Fruit fly (Drosophila melanogaster): Measurements from ENCODE around the gene pll.

pll gene

DNA sequence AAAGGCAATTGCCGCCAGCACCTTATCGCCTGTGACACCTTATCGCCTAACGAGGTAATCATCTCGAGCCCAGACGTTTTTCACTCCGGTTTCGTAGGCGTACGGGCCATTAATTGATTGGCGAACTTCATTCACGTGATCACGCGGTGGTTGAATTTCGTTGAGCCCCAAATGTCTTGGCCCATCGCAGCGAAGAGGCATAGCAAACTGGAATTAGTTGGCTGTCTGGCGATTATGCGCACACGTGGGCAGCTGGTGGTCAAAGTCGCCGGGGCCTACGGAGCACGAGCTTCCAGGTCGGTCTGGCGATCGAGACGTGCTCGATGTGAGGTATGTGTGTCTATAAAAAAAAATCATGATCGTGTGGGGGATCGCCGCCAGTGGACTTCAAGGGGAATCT, 40.1 kb upstream of the pll start (continued):
- no peak for TF ChIP-seq gfzf (GFP tag; optimal IDR thresholded peaks at IDR 0.05)
- TF ChIP-seq Fer1 (GFP tag; optimal IDR thresholded peaks at IDR 0.05): no peak
- TF ChIP-seq Atf-2 (GFP tag; optimal IDR thresholded peaks at IDR 0.05): no peak
- TF ChIP-seq cwo (GFP tag; optimal IDR thresholded peaks at IDR 0.05): peak; percentile 100
- TF ChIP-seq exex (tag; optimal IDR thresholded peaks at IDR 0.05): peak; percentile 70
- peak; percentile 78 for TF ChIP-seq sd (tag; optimal IDR thresholded peaks at IDR 0.05)
- no peak for TF ChIP-seq tx (GFP tag; optimal IDR thresholded peaks at IDR 0.05)
- no peak for TF ChIP-seq ewg (GFP tag; optimal IDR thresholded peaks at IDR 0.05)
- TF ChIP-seq vnd (GFP tag; IDR thresholded peaks at IDR 0.05; ENCODE audit: partially characterized antibody): no peak
- TF ChIP-seq gcm2 (GFP tag; optimal IDR thresholded peaks at IDR 0.05): no peak
- TF ChIP-seq B-H1 (GFP tag; IDR thresholded peaks at IDR 0.05): no peak
- TF ChIP-seq vfl (GFP tag; optimal IDR thresholded peaks at IDR 0.05): no peak
- TF ChIP-seq dysf (GFP tag; IDR thresholded peaks at IDR 0.05): no peak
- TF ChIP-seq nmo (GFP tag; optimal IDR thresholded peaks at IDR 0.05): no peak
- no peak for TF ChIP-seq peb (GFP tag; IDR thresholded peaks at IDR 0.05)
- TF ChIP-seq sna (GFP tag; IDR thresholded peaks at IDR 0.05; ENCODE audit: partially characterized antibody): no peak
- no peak for TF ChIP-seq CG8765 (GFP tag; IDR thresholded peaks at IDR 0.05)
- no peak for TF ChIP-seq CG34422 (GFP tag; IDR thresholded peaks at IDR 0.05)
- TF ChIP-seq CG8944 (GFP tag; optimal IDR thresholded peaks at IDR 0.05): no peak
- no peak for TF ChIP-seq CG7928 (GFP tag; optimal IDR thresholded peaks at IDR 0.05)
- no peak for TF ChIP-seq CG16813 (GFP tag; IDR thresholded peaks at IDR 0.05; ENCODE audit: partially characterized antibody)
- TF ChIP-seq ttk (GFP tag; IDR thresholded peaks at IDR 0.05): no peak
- no peak for TF ChIP-seq fd64A (GFP tag; optimal IDR thresholded peaks at IDR 0.05)
- no peak for TF ChIP-seq sisA (GFP tag; IDR thresholded peaks at IDR 0.05)
- TF ChIP-seq btn (GFP tag; optimal IDR thresholded peaks at IDR 0.05): no peak
- no peak for TF ChIP-seq CG15696 (tag; optimal IDR thresholded peaks at IDR 0.05)
- no peak for TF ChIP-seq CG9932 (GFP tag; IDR thresholded peaks at IDR 0.05)
- TF ChIP-seq CG31388 (GFP tag; optimal IDR thresholded peaks at IDR 0.05): no peak
- no peak for TF ChIP-seq Myb (GFP tag; optimal IDR thresholded peaks at IDR 0.05)
- peak; percentile 66 for TF ChIP-seq Med (GFP tag)
- no peak for TF ChIP-seq Xrp1 (GFP tag; IDR thresholded peaks at IDR 0.05)
- TF ChIP-seq chif (GFP tag; optimal IDR thresholded peaks at IDR 0.05): no peak
- TF ChIP-seq CG30431 (GFP tag; optimal IDR thresholded peaks at IDR 0.05): no peak
- peak; percentile 83 for TF ChIP-seq CG12769 (tag; optimal IDR thresholded peaks at IDR 0.05)
- TF ChIP-seq grn (GFP tag; optimal IDR thresholded peaks at IDR 0.05): no peak
- TF ChIP-seq Hr78 (GFP tag; optimal IDR thresholded peaks at IDR 0.05): no peak
- no peak for TF ChIP-seq CHES-1-like (GFP tag; optimal IDR thresholded peaks at IDR 0.05)
- no peak for TF ChIP-seq BEAF-32 (GFP tag; optimal IDR thresholded peaks at IDR 0.05)

DNA sequence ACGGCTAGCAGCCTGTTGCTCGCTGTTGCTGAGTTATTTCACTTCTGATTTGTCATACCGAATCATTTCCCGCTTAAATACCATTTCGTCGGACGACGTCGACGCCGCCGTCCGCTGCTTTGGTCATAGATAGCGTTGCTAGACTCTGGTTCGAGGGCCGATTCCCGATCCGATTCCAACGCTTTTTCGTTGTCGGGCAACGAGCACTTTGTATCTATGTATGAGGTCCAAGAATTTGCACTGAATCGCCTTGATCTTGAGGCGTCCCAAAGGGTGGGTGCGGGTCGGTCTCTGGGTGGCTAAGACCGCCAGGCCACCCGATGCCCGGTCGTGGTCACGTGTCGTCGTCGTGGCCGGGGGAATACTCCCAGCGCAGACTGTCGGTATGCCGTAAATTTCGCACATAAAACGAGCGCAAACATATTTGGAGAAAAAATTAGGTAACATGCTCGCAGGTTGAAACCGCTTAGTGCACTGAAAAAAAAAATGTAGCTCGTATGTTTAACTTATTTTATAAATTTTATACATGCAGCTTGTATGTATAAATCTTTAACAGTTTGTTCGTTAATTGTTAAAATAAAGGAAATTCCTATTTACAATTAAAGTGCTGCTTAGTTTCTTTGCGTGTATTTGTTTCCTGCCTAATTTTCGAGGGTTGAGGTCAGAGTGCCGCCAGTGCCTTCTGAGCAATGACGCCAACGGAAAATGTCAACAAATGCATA, 39.3 kb upstream of the pll start, which contains the start of gene CG3348:
Gene CG3348, minus strand, starts transcription at position 51 of the 722 bp plus-strand sequence.
- TF ChIP-seq hb (GFP tag; IDR thresholded peaks at IDR 0.05; ENCODE audit: partially characterized antibody): no peak
- TF ChIP-seq Doc3 (GFP tag; IDR thresholded peaks at IDR 0.05; ENCODE audit: partially characterized antibody): no peak
- TF ChIP-seq CG17385 (GFP tag; optimal IDR thresholded peaks at IDR 0.05): peak; percentile 66
- TF ChIP-seq CG8089 (GFP tag; optimal IDR thresholded peaks at IDR 0.05): no peak
- no peak for TF ChIP-seq sc (optimal IDR thresholded peaks at IDR 0.05)
- TF ChIP-seq sc (GFP tag; optimal IDR thresholded peaks at IDR 0.05): peak; percentile 26
- no peak for TF ChIP-seq CG4707 (GFP tag; optimal IDR thresholded peaks at IDR 0.05)
- TF ChIP-seq H15 (GFP tag; IDR thresholded peaks at IDR 0.05): peak; percentile 34; the same call in 1 of the 3 replicates
- no peak for TF ChIP-seq CG3838 (GFP tag; optimal IDR thresholded peaks at IDR 0.05)
- TF ChIP-seq da (GFP tag; optimal IDR thresholded peaks at IDR 0.05): no peak
- no peak for TF ChIP-seq ase (GFP tag; IDR thresholded peaks at IDR 0.05)
- TF ChIP-seq CrebB (tag; optimal IDR thresholded peaks at IDR 0.05): peak; percentile 37
- TF ChIP-seq al (GFP tag; IDR thresholded peaks at IDR 0.05): peak; percentile 83
- no peak for TF ChIP-seq CG4617 (GFP tag; optimal IDR thresholded peaks at IDR 0.05; ENCODE audit: borderline replicate concordance)
- peak; percentile 84 for TF ChIP-seq Fer1 (GFP tag; optimal IDR thresholded peaks at IDR 0.05)

Measured in whole organism, embryonic.